Fruit fly (Drosophila melanogaster) whole organism, wandering third instar larva: ENCODE results near the gene Osi18.

Source experiments
- Abd-B ChIP-seq: fragments of >200 bp; optimal IDR thresholded peaks from 2 replicates; lab custom pipeline; 2017; ENCODE audit warnings: missing biosample characterization, missing genetic modification characterization
- CG9705 ChIP-seq: fragments of 200-800 bp; sonication (Bioruptor generic); optimal IDR thresholded peaks from 2 replicates; lab custom pipeline; 2018; ENCODE audit warnings: missing biosample characterization, mild to moderate bottlenecking, missing genetic modification characterization
- CrebA ChIP-seq: fragments of 200-800 bp; sonication (Bioruptor generic); optimal IDR thresholded peaks from 2 replicates; lab custom pipeline; 2016; ENCODE audit warnings: missing biosample characterization, mild to moderate bottlenecking, missing genetic modification characterization, borderline replicate concordance
- Dfd ChIP-seq: fragments of >200 bp; optimal IDR thresholded peaks from 2 replicates; lab custom pipeline; 2017; ENCODE audit warnings: missing biosample characterization, missing genetic modification characterization
- Dif ChIP-seq: fragments of 200-275, 200-300 bp; sonication (Bioruptor generic); optimal IDR thresholded peaks from 2 replicates; lab custom pipeline; 2018; ENCODE audit warnings: missing biosample characterization, missing genetic modification characterization; ENCODE audit not compliant: partially characterized antibody
- GATAd ChIP-seq: sonication (Bioruptor generic); optimal IDR thresholded peaks from 2 replicates; lab custom pipeline; 2016; ENCODE audit warnings: missing biosample characterization, missing genetic modification characterization
- HLH106 ChIP-seq: fragments of 200-800 bp; optimal IDR thresholded peaks from 3 replicates; lab custom pipeline; 2019; ENCODE audit warnings: missing biosample characterization, mild to moderate bottlenecking, missing genetic modification characterization, moderate library complexity
- Hnf4 ChIP-seq: fragments of 200-800 bp; sonication (Bioruptor generic); optimal IDR thresholded peaks from 2 replicates; lab custom pipeline; 2016; ENCODE audit warnings: missing biosample characterization, mild to moderate bottlenecking, missing genetic modification characterization
- Hr83 ChIP-seq: fragments of 200-300 bp; sonication (Bioruptor generic); optimal IDR thresholded peaks from 2 replicates; lab custom pipeline; 2016; ENCODE audit warnings: missing biosample characterization, mild to moderate bottlenecking, missing genetic modification characterization, moderate library complexity; ENCODE audit not compliant: poor library complexity, severe bottlenecking
- Mio ChIP-seq: sonication (Bioruptor generic); optimal IDR thresholded peaks from 2 replicates; lab custom pipeline; 2016; ENCODE audit warnings: missing biosample characterization, missing genetic modification characterization
- N ChIP-seq: fragments of >200 bp; optimal IDR thresholded peaks from 2 replicates; lab custom pipeline; 2018; ENCODE audit warnings: missing biosample characterization, missing external identifiers, missing genetic modification characterization
- Rel ChIP-seq, 2 experiments: fragments of 200-800 bp; sonication (Bioruptor generic) in 1 of 2; optimal IDR thresholded peaks; 2 replicates in 1 of 2; 3 replicates in 1 of 2; lab custom pipeline; 2016 to 2019; ENCODE audit warnings: mild to moderate bottlenecking in 2 of 2, missing biosample characterization in 2 of 2, missing genetic modification characterization in 2 of 2, moderate library complexity in 1 of 2
- Sp1 ChIP-seq: fragments of 200-800 bp; sonication (Bioruptor generic); optimal IDR thresholded peaks from 3 replicates; lab custom pipeline; 2019; ENCODE audit warnings: missing biosample characterization, mild to moderate bottlenecking, missing genetic modification characterization, moderate library complexity
- brk ChIP-seq: fragments of 200-800 bp; sonication (Bioruptor generic); optimal IDR thresholded peaks from 2 replicates; lab custom pipeline; 2016; ENCODE audit warnings: missing biosample characterization, mild to moderate bottlenecking, missing genetic modification characterization
- dmrt93B ChIP-seq: fragments of 200-800 bp; sonication (Bioruptor generic); optimal IDR thresholded peaks from 2 replicates; lab custom pipeline; 2018; ENCODE audit warnings: missing biosample characterization, mild to moderate bottlenecking, missing genetic modification characterization
- dsf ChIP-seq: sonication (Bioruptor generic); optimal IDR thresholded peaks from 2 replicates; lab custom pipeline; 2016; ENCODE audit warnings: missing biosample characterization, missing genetic modification characterization, borderline replicate concordance
- fru ChIP-seq: fragments of 200-800 bp; sonication (Bioruptor generic); optimal IDR thresholded peaks from 3 replicates; lab custom pipeline; 2016; ENCODE audit warnings: missing biosample characterization, mild to moderate bottlenecking, missing genetic modification characterization
- h ChIP-seq: fragments of 200-800 bp; sonication (Bioruptor generic); optimal IDR thresholded peaks from 3 replicates; lab custom pipeline; 2016; ENCODE audit warnings: missing biosample characterization, mild to moderate bottlenecking, missing genetic modification characterization
- lola ChIP-seq: fragments of >200 bp; optimal IDR thresholded peaks from 2 replicates; lab custom pipeline; 2017; ENCODE audit warnings: missing biosample characterization, missing genetic modification characterization
- pan ChIP-seq: fragments of >200 bp; optimal IDR thresholded peaks from 2 replicates; lab custom pipeline; 2017
- rgr ChIP-seq: fragments of 200-800 bp; sonication (Bioruptor generic); optimal IDR thresholded peaks from 3 replicates; lab custom pipeline; 2016; ENCODE audit warnings: missing biosample characterization, mild to moderate bottlenecking, missing genetic modification characterization
- sage ChIP-seq: fragments of 200-800 bp; sonication (Bioruptor generic); optimal IDR thresholded peaks from 2 replicates; lab custom pipeline; 2016; ENCODE audit warnings: missing biosample characterization, mild to moderate bottlenecking, missing genetic modification characterization
- sv ChIP-seq: fragments of 200-800 bp; sonication (Bioruptor generic); optimal IDR thresholded peaks from 3 replicates; lab custom pipeline; 2016; ENCODE audit warnings: missing biosample characterization, missing genetic modification characterization
- usp ChIP-seq: fragments of >200 bp; optimal IDR thresholded peaks from 2 replicates; lab custom pipeline; 2017; ENCODE audit warnings: missing biosample characterization, missing genetic modification characterization
- woc ChIP-seq: sonication (Bioruptor generic); optimal IDR thresholded peaks from 2 replicates; lab custom pipeline; 2016; ENCODE audit warnings: missing biosample characterization, mild to moderate bottlenecking, missing genetic modification characterization

The Osi18 gene

DNA sequence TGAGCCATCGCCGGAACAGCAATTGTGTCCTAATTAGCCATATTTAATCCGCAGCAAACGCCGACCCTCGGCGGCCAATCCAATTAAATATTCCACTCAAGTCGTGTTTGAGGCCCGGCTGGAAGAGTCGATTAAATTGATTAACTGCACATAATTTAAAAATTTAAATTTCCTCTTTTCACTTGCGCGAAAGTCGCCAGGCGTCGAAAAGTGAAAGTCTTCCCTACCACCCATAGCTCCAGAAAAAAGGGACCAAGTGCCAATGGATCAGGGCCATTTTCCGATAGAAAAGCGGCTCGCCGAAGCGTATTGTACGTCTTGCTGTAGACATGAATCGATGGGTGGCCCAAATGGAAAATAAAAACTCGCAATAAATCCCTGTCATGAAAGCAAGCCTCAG is 7.3 kb downstream of the Osi18 start:
- no peak for TF ChIP-seq CrebA (GFP tag; lab: Kevin White, UChicago)

DNA sequence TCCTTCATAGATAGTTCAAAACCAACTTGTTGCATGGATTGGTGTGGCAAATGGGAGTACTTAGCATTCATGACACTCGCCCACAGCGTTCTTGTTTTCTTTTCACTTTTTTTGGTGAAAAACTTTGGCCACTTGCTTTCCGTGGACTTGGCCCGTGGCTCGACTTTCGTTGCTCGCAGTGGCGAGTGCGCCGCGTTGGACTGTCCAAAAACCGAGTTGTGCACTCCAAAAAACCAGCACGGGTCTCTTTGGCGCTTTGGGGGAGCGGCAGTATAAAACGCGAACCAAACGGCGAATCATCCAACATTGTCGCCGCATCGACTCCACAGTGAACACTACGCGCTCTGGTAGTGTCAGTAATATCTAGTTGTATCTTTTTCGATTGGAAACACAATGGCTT is 9.7 kb downstream of the Osi18 start, which contains the start of gene Osi20:
Gene Osi20, plus strand, starts transcription at position 301 of the 400 bp plus-strand sequence.
- TF ChIP-seq brk (GFP tag; lab: Kevin White, UChicago) = no peak
- no peak for TF ChIP-seq dsf (GFP tag; lab: Kevin White, UChicago)
- TF ChIP-seq Dfd (GFP tag; lab: Kevin White, UChicago) = no peak
- TF ChIP-seq Hnf4 (GFP tag; lab: Kevin White, UChicago) = no peak
- no peak for TF ChIP-seq Mio (GFP tag; lab: Kevin White, UChicago)
- TF ChIP-seq pan (lab: Kevin White, UChicago) = no peak
- TF ChIP-seq rgr (GFP tag; lab: Kevin White, UChicago) = no peak
- TF ChIP-seq sage (GFP tag; lab: Kevin White, UChicago) = no peak
- no peak for TF ChIP-seq lola
- TF ChIP-seq, all 38 proteins: peak for 0

DNA sequence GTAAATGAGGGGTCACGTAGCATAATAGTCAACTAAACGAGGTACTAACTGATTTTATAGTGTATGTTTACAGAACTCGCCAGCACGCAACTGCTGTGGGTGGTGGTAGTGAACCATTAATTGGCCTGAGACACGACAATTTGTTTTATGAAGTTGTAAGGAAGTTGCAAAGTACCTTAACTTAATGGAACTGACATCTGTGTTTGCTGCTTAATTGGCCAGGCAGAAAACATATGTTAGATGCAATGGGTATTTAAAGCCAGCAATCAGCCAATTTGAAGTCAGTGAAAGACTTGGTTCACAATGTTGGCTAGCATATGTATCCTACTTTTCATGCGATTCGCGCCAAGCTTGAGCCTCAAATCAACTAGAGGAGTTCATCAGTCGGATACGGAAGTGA is 11.6 kb downstream of the Osi18 start, which contains the start of gene CG17917:
Gene CG17917, plus strand, starts transcription at position 301 of the 400 bp plus-strand sequence.
- TF ChIP-seq pan (lab: Kevin White, UChicago) (no peak), GATAd (GFP tag; lab: Kevin White, UChicago) (no peak), usp (GFP tag; lab: Kevin White, UChicago) (no peak), lola (no peak), N (GFP tag; lab: Kevin White, UChicago) (no peak), Abd-B (no peak), brk (GFP tag; lab: Kevin White, UChicago) (no peak), Sp1 (GFP tag; lab: Kevin White, UChicago) (no peak), CG9705 (GFP tag; lab: Kevin White, UChicago) (no peak)

DNA sequence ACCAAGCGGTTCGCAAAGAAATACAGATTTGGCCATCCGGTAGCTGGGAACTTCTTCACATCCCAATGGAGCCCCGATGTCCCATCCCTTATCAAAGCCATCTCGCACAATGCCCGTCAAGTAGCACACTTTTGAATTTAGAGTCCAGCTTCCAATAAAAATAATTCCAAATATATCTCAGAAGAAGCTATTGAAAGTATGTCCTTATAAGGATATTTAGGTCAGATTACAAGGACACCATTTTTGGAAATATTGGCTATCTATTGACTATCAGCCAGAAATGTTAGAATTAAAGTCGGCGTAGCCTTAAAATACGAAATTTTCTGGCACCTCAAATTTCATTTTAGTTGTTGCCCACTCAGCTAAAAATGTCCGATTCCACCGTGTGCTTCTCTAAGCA is 12.7 kb downstream of the Osi18 start, which contains the start of gene CG10298:
Gene CG10298, plus strand, starts transcription at position 301 of the 400 bp plus-strand sequence.
- TF ChIP-seq woc = no peak

- TF ChIP-seq Dif (GFP tag; lab: Kevin White, UChicago) (peak; percentile 16), Hr83 (GFP tag; lab: Kevin White, UChicago) (peak; percentile 72), Rel (GFP tag; optimal IDR thresholded peaks at IDR 0.05; lab: Kevin White, UChicago) (no peak), Rel (tag; optimal IDR thresholded peaks at IDR 0.05; lab: Kevin White, UChicago) (peak; percentile 62), h (GFP tag; lab: Kevin White, UChicago) (peak; percentile 21), usp (GFP tag; lab: Kevin White, UChicago) (no peak), fru (GFP tag; lab: Kevin White, UChicago) (peak; percentile 28), HLH106 (tag; lab: Kevin White, UChicago) (no peak), sv (GFP tag; lab: Kevin White, UChicago) (no peak)
These were observed 13.6 kb downstream of the Osi18 start, which contains the start of gene CG17919 for dm6 chr3R:6343396-6344239. Gene CG17919, plus strand, starts transcription at chr3R:6344029.

DNA sequence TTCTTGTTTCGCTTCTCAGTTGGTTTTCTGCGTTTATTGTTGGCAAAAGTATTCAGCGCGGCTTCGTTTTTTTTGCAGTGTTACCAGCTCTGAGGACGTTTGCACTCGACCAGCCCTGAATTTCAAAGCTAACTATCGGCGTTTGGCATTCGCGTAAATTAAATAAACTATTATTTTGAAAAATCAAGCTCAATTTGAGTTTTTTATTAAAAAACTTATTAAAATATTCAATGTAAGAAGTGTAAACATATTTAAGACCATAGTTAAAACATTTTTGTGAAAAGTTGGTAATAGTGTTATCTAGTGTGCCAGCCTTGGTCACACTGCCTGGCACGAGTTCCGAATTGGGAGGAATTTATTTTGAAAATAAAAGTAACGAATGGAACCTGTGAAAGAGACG is 15.8 kb downstream of the Osi18 start, which contains the start of the genes SmD2 and CG18048:
Gene SmD2, minus strand, starts transcription at position 98 of the 400 bp plus-strand sequence.
Gene CG18048, plus strand, starts transcription at position 298 of the 400 bp plus-strand sequence.
- TF ChIP-seq Sp1 (GFP tag; lab: Kevin White, UChicago) = peak; percentile 4
- peak; percentile 20 for TF ChIP-seq h (GFP tag; lab: Kevin White, UChicago)
- peak; percentile 11 for TF ChIP-seq woc
- TF ChIP-seq HLH106 (tag; lab: Kevin White, UChicago) = peak; percentile 7
- no peak for TF ChIP-seq dmrt93B
- no peak for TF ChIP-seq N (GFP tag; lab: Kevin White, UChicago)
- TF ChIP-seq usp (GFP tag; lab: Kevin White, UChicago) = no peak
